Fruit fly (Drosophila melanogaster) whole organism, pupa: ENCODE results near the gene CG10214.

Source experiments
- CG13204 ChIP-seq: fragments of 200-800 bp; sonication (Bioruptor generic); optimal IDR thresholded peaks from 2 replicates; lab custom pipeline; 2018; ENCODE audit warnings: missing biosample characterization, mild to moderate bottlenecking, missing genetic modification characterization, moderate library complexity
- CG14655 ChIP-seq: fragments of 200-800 bp; sonication (Bioruptor generic); optimal IDR thresholded peaks from 3 replicates; lab custom pipeline; 2017; ENCODE audit warnings: mild to moderate bottlenecking, missing biosample characterization, missing genetic modification reagents, missing genetic modification characterization
- CG15710 ChIP-seq: fragments of 200-800 bp; sonication (Bioruptor generic); optimal IDR thresholded peaks from 2 replicates; lab custom pipeline; 2018; ENCODE audit warnings: missing biosample characterization, mild to moderate bottlenecking, missing genetic modification characterization, moderate library complexity
- CG32121 ChIP-seq: fragments of 200-800 bp; sonication (Bioruptor generic); IDR thresholded peaks from 2 replicates; pipeline ENCODE4 v1.3.6; 2022; ENCODE audit warnings: missing biosample characterization, missing genetic modification characterization
- CG34367 ChIP-seq: fragments of 200-800 bp; sonication (Bioruptor generic); optimal IDR thresholded peaks from 2 replicates; lab custom pipeline; 2018; ENCODE audit warnings: missing biosample characterization, mild to moderate bottlenecking, missing genetic modification characterization
- CG8159 ChIP-seq: fragments of 200-800 bp; sonication (Bioruptor generic); optimal IDR thresholded peaks from 3 replicates; lab custom pipeline; 2018; ENCODE audit warnings: missing biosample characterization, mild to moderate bottlenecking, missing genetic modification characterization, moderate library complexity
- CG8301 ChIP-seq: fragments of 200-800 bp; sonication (Bioruptor generic); optimal IDR thresholded peaks from 2 replicates; lab custom pipeline; 2018; ENCODE audit warnings: missing biosample characterization, mild to moderate bottlenecking, missing genetic modification characterization
- CG9948 ChIP-seq: fragments of 200-800 bp; sonication (Bioruptor generic); optimal IDR thresholded peaks from 2 replicates; lab custom pipeline; 2018; ENCODE audit warnings: missing biosample characterization, mild to moderate bottlenecking, missing genetic modification characterization, moderate library complexity
- EcR ChIP-seq: fragments of 200-800 bp; sonication (Bioruptor generic); optimal IDR thresholded peaks from 3 replicates; lab custom pipeline; 2019; ENCODE audit warnings: missing biosample characterization, missing genetic modification characterization, mild to moderate bottlenecking, moderate library complexity, missing genetic modification reagents
- Ets98B ChIP-seq: fragments of 200-800 bp; sonication (Bioruptor generic); IDR thresholded peaks from 2 replicates; pipeline ENCODE4 v1.3.6; 2022; ENCODE audit warnings: missing biosample characterization, missing genetic modification characterization
- Pif1A ChIP-seq: fragments of 200-800 bp; sonication (Bioruptor generic); optimal IDR thresholded peaks from 3 replicates; lab custom pipeline; 2016; ENCODE audit warnings: missing biosample characterization, missing genetic modification characterization
- fd96Ca ChIP-seq: fragments of 200-800 bp; sonication (Bioruptor generic); IDR thresholded peaks from 3 replicates; pipeline ENCODE4 v1.3.6; 2022; ENCODE audit warnings: missing biosample characterization, missing genetic modification characterization
- rn ChIP-seq: fragments of 200-800 bp; sonication (Bioruptor generic); IDR thresholded peaks from 2 replicates; pipeline ENCODE4 v1.3.6; 2022; ENCODE audit warnings: missing biosample characterization, missing genetic modification characterization

DNA sequence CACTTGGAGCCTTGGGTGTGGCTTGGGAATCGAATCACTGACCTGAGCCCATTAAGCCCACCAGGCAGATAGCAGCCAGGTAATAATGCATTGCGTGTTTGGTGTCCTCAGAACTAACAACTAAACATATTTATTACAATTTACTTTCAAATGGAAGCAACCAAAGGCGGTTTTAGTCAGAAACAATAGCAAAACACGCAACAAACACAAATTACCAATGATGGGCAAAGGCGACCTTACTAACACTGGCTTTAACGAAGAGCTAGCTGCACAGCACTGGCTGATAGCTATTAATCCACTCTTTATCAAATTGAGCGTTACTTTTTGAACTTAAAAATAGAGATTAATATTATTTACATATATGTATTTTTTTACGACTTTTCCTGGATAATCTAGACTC lies 4.3 kb downstream of the CG10214 start, which contains the start of gene udt:
- TF ChIP-seq rn (GFP tag; lab: Robert Waterston, UW) (no peak), CG32121 (no peak), Pif1A (no peak), CG8301 (tag; lab: Kevin White, UChicago) (no peak), CG34367 (tag; lab: Kevin White, UChicago) (no peak), CG14655 (no peak), Ets98B (GFP tag; lab: Robert Waterston, UW) (no peak), fd96Ca (GFP tag; lab: Robert Waterston, UW) (no peak), CG15710 (no peak), CG8159 (tag; lab: Kevin White, UChicago) (no peak), EcR (GFP tag; lab: Kevin White, UChicago) (no peak), CG9948 (tag; lab: Kevin White, UChicago) (no peak), CG13204 (no peak)
